Worm (Caenorhabditis elegans) whole organism, L1 larva: ENCODE results near the gene F32D8.3.

Source experiments
- ama-1 ChIP-seq: fragments of 150-350 bp; optimal IDR thresholded peaks from 2 replicates; lab custom pipeline; 2014
- ceh-82 ChIP-seq, 3 experiments: fragments of 150-350 bp in 1 of 3; sonication (generic microtip) in 2 of 3; optimal IDR thresholded peaks; 2 replicates each; lab custom pipeline; 2014 to 2017; ENCODE audit warnings: missing biosample characterization in 3 of 3, missing genetic modification characterization in 3 of 3
- fkh-8 ChIP-seq: sonication (generic microtip); optimal IDR thresholded peaks from 2 replicates; lab custom pipeline; 2016; ENCODE audit warnings: mild to moderate bottlenecking, missing genetic modification characterization, missing compliant biosample characterization
- jun-1 ChIP-seq: fragments of 150-350 bp; optimal IDR thresholded peaks from 2 replicates; lab custom pipeline; 2014; ENCODE audit warnings: missing biosample characterization, missing genetic modification reagents, missing genetic modification characterization
- mdl-1 ChIP-seq, 2 experiments: fragments of 150-350 bp; optimal IDR thresholded peaks; 2 replicates each; lab custom pipeline; 2014 to 2017; ENCODE audit warnings: missing biosample characterization in 2 of 2, missing genetic modification characterization in 2 of 2, inconsistent platforms in 1 of 2
- nhr-71 ChIP-seq: sonication (generic microtip); optimal IDR thresholded peaks from 2 replicates; lab custom pipeline; 2016; ENCODE audit warnings: mild to moderate bottlenecking, missing genetic modification characterization, moderate library complexity, missing compliant biosample characterization
- nhr-76 ChIP-seq: sonication (generic microtip); optimal IDR thresholded peaks from 2 replicates; lab custom pipeline; 2017; ENCODE audit warnings: missing biosample characterization, missing genetic modification characterization
- pag-3 ChIP-seq: sonication (generic microtip); optimal IDR thresholded peaks from 2 replicates; lab custom pipeline; 2017; ENCODE audit warnings: missing genetic modification characterization, mild to moderate bottlenecking, missing compliant biosample characterization, antibody characterized with exemption, borderline replicate concordance; ENCODE audit not compliant: insufficient read depth
- snpc-4 ChIP-seq: fragments of 150-350 bp; optimal IDR thresholded peaks from 2 replicates; lab custom pipeline; 2014; ENCODE audit warnings: missing biosample characterization, missing genetic modification characterization
- snu-23 ChIP-seq: sonication (generic microtip); optimal IDR thresholded peaks from 2 replicates; lab custom pipeline; 2016; ENCODE audit warnings: missing genetic modification characterization, missing compliant biosample characterization
- ztf-4 ChIP-seq: fragments of 150-350 bp; optimal IDR thresholded peaks from 2 replicates; lab custom pipeline; 2014; ENCODE audit warnings: missing biosample characterization, missing genetic modification characterization

- TF ChIP-seq ceh-82 (tag; optimal IDR thresholded peaks at IDR 0.05; lab: Kevin White, UChicago): no peak
- TF ChIP-seq ama-1 (lab: Kevin White, UChicago): no peak
- no peak for TF ChIP-seq snu-23 (GFP tag; lab: Kevin White, UChicago)
- no peak for TF ChIP-seq nhr-71 (tag; lab: Kevin White, UChicago)
- TF ChIP-seq snpc-4 (tag; lab: Kevin White, UChicago): no peak
- TF ChIP-seq pag-3 (tag; lab: Kevin White, UChicago): no peak
- TF ChIP-seq fkh-8 (tag; lab: Kevin White, UChicago): no peak
- no peak for TF ChIP-seq nhr-76 (tag; lab: Kevin White, UChicago)
- no peak for TF ChIP-seq ztf-4
- TF ChIP-seq jun-1 (tag; lab: Kevin White, UChicago): no peak
- no peak for TF ChIP-seq mdl-1 (tag; optimal IDR thresholded peaks at IDR 0.05; lab: Kevin White, UChicago)
Observed at ce11 chrV:10846893-10847292, 39.7 kb upstream of the F32D8.3 start, which contains the start of gene C29A12.6.
